Worm (Caenorhabditis elegans): ENCODE data around the gene eif-3.B.

DNA sequence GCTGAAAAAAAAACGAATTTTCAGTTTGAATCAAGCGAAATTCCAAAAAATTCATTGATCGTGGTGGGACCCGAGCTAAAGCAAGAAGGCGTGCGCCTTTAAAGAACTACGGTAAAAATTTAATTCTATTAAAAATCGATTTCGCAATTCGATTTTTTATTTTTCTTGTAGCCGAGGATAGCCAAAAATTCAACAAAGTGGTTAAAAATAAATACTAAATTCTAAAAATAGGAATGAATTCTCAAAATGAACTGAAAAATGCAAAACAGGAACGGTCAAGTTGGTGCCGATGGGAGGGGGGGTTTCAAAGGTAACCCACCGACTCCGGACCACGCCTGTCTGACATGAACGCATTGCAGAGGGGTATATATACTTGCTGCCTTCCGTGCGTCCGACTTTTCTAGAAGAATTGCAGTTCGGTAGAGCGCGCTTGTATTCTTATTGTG lies 5.9 kb downstream of the eif-3.B start:
- TF ChIP-seq tbx-37 (GFP tag; conservative IDR thresholded peaks at IDR 0.05) = 0 out of 2 replicates have a peak, but pooled peaks have one; percentile 38
- TF ChIP-seq ama-1 (optimal IDR thresholded peaks at IDR 0.05) = no peak
- TF ChIP-seq scrt-1 (GFP tag; IDR thresholded peaks at IDR 0.05) = no peak
- no peak for TF ChIP-seq hmg-4 (GFP tag; optimal IDR thresholded peaks at IDR 0.05)
- TF ChIP-seq tbx-11 (GFP tag; IDR thresholded peaks at IDR 0.05) = no peak
- peak; percentile 54 for TF ChIP-seq flt-1 (GFP tag; IDR thresholded peaks at IDR 0.05)
- TF ChIP-seq hnd-1 (tag; optimal IDR thresholded peaks at IDR 0.05) = no peak
- TF ChIP-seq sea-1 (GFP tag; conservative IDR thresholded peaks at IDR 0.05) = peak; percentile 83
- peak; percentile 75 for TF ChIP-seq pes-1 (GFP tag; IDR thresholded peaks at IDR 0.05)
- no peak for TF ChIP-seq aly-1 (tag; optimal IDR thresholded peaks at IDR 0.05)
- no peak for TF ChIP-seq ceh-36 (tag; optimal IDR thresholded peaks at IDR 0.05)
- no peak for TF ChIP-seq hmbx-1 (tag; optimal IDR thresholded peaks at IDR 0.05)
- no peak for TF ChIP-seq ceh-13 (GFP tag; optimal IDR thresholded peaks at IDR 0.05)
